Fruit fly (Drosophila melanogaster): ENCODE data around the gene CG5282.
A peak's percentile ranks its signal among the peaks of the same experiment; 100 is the strongest.

CG5282 gene

dm6 chr3L:20471499-20472313 is 45.8 kb upstream of the CG5282 start (continued):
- TF ChIP-seq nerfin-1 (tag; optimal IDR thresholded peaks at IDR 0.05) = peak; percentile 49
- TF ChIP-seq CG7987 (GFP tag; optimal IDR thresholded peaks at IDR 0.05) = peak; percentile 56
- TF ChIP-seq crol (GFP tag; IDR thresholded peaks at IDR 0.05) = peak; percentile 7; the same call in 1 of the 2 replicates
- peak; percentile 47 for TF ChIP-seq psq (GFP tag; optimal IDR thresholded peaks at IDR 0.05)
- TF ChIP-seq Bteb2 (GFP tag; optimal IDR thresholded peaks at IDR 0.05) = peak; percentile 13
- TF ChIP-seq CG33557 (GFP tag; optimal IDR thresholded peaks at IDR 0.05) = peak; percentile 57
- TF ChIP-seq Side (GFP tag; optimal IDR thresholded peaks at IDR 0.05) = peak; percentile 61
- TF ChIP-seq CG5953 (GFP tag; IDR thresholded peaks at IDR 0.05) = peak; percentile 47; the same call in 1 of the 2 replicates
- peak; percentile 12 for TF ChIP-seq MESR4 (GFP tag; optimal IDR thresholded peaks at IDR 0.05)
- 0 out of 2 replicates have a peak, but pooled peaks have one; percentile 25 for TF ChIP-seq E2f2 (GFP tag; IDR thresholded peaks at IDR 0.05)
- no peak for TF ChIP-seq Six4 (GFP tag; optimal IDR thresholded peaks at IDR 0.05)
- TF ChIP-seq caup (GFP tag; optimal IDR thresholded peaks at IDR 0.05; ENCODE audit: severe bottlenecking) = peak; percentile 28
- TF ChIP-seq esg (GFP tag; conservative IDR thresholded peaks at IDR 0.05) = no peak
- peak; percentile 71 for TF ChIP-seq schlank (tag; optimal IDR thresholded peaks at IDR 0.05)
- peak; percentile 79 for TF ChIP-seq fd102C (GFP tag; optimal IDR thresholded peaks at IDR 0.05)
- peak; percentile 85 for TF ChIP-seq CG1603 (tag; optimal IDR thresholded peaks at IDR 0.05)
- peak; percentile 20; the same call in 1 of the 2 replicates for TF ChIP-seq CG14014 (GFP tag; IDR thresholded peaks at IDR 0.05)
- TF ChIP-seq tup (GFP tag; optimal IDR thresholded peaks at IDR 0.05) = peak; percentile 49
- TF ChIP-seq CG34376 (GFP tag; optimal IDR thresholded peaks at IDR 0.05) = peak; percentile 22
- TF ChIP-seq CG7357 (GFP tag; IDR thresholded peaks at IDR 0.05) = no peak
- peak; percentile 14 for TF ChIP-seq HmgZ (tag; optimal IDR thresholded peaks at IDR 0.05)
- peak; percentile 27 for TF ChIP-seq mam (GFP tag; optimal IDR thresholded peaks at IDR 0.05)
- TF ChIP-seq Sin3A (optimal IDR thresholded peaks at IDR 0.05) = no peak
- peak; percentile 60 for TF ChIP-seq eyg (GFP tag; optimal IDR thresholded peaks at IDR 0.05)
- TF ChIP-seq HLHmδ (GFP tag; optimal IDR thresholded peaks at IDR 0.05) = peak; percentile 1
- TF ChIP-seq D19B (GFP tag; optimal IDR thresholded peaks at IDR 0.05) = no peak
- TF ChIP-seq CG13123 (GFP tag; optimal IDR thresholded peaks at IDR 0.05) = peak; percentile 65
- TF ChIP-seq CG15601 (tag; optimal IDR thresholded peaks at IDR 0.05) = peak; percentile 63
- TF ChIP-seq CG30403 (GFP tag; optimal IDR thresholded peaks at IDR 0.05) = peak; percentile 9
- peak; percentile 22 for TF ChIP-seq CG9437 (GFP tag; optimal IDR thresholded peaks at IDR 0.05)
- TF ChIP-seq fd64A (GFP tag; optimal IDR thresholded peaks at IDR 0.05) = peak; percentile 75
- peak; percentile 21 for TF ChIP-seq CG18011 (GFP tag; optimal IDR thresholded peaks at IDR 0.05)
- peak in 1 of 2 experiments; percentile 64 for TF ChIP-seq eve (GFP tag; optimal IDR thresholded peaks at IDR 0.05)
- no peak for TF ChIP-seq Ada2b (GFP tag; IDR thresholded peaks at IDR 0.05)
- peak; percentile 83 for TF ChIP-seq CG8089 (GFP tag; optimal IDR thresholded peaks at IDR 0.05)
- TF ChIP-seq en (GFP tag; optimal IDR thresholded peaks at IDR 0.05) = peak; percentile 31
- peak; percentile 27 for TF ChIP-seq CG30431 (GFP tag; optimal IDR thresholded peaks at IDR 0.05)
- TF ChIP-seq ab (GFP tag; optimal IDR thresholded peaks at IDR 0.05) = no peak
- TF ChIP-seq trem (tag; optimal IDR thresholded peaks at IDR 0.05) = peak; percentile 1
- no peak for TF ChIP-seq lmd (GFP tag; IDR thresholded peaks at IDR 0.05)
- no peak for TF ChIP-seq CG32532 (GFP tag; IDR thresholded peaks at IDR 0.05)
- peak; percentile 29; the same call in 1 of the 3 replicates for TF ChIP-seq ken (GFP tag; IDR thresholded peaks at IDR 0.05)
- no peak for TF ChIP-seq dan (GFP tag; IDR thresholded peaks at IDR 0.05)
- TF ChIP-seq CG6683 (GFP tag; optimal IDR thresholded peaks at IDR 0.05) = peak; percentile 37
- TF ChIP-seq ac (GFP tag; optimal IDR thresholded peaks at IDR 0.05) = peak; percentile 79
- TF ChIP-seq D19A (tag; optimal IDR thresholded peaks at IDR 0.05) = peak; percentile 97
- peak; percentile 27 for TF ChIP-seq NfI (GFP tag; optimal IDR thresholded peaks at IDR 0.05)
- TF ChIP-seq CG9797 (GFP tag; optimal IDR thresholded peaks at IDR 0.05) = no peak
- TF ChIP-seq CG8388 (GFP tag; optimal IDR thresholded peaks at IDR 0.05) = no peak

Data from whole organism, embryonic.